Fruit fly (Drosophila melanogaster) whole organism, pupa: ENCODE data around the gene nompC.

ENCODE experiments used
- CG13204 ChIP-seq: fragments of 200-800 bp; sonication (Bioruptor generic); optimal IDR thresholded peaks from 2 replicates; lab custom pipeline; 2018; ENCODE audit warnings: missing biosample characterization, mild to moderate bottlenecking, missing genetic modification characterization, moderate library complexity
- CG14655 ChIP-seq: fragments of 200-800 bp; sonication (Bioruptor generic); optimal IDR thresholded peaks from 3 replicates; lab custom pipeline; 2017; ENCODE audit warnings: mild to moderate bottlenecking, missing biosample characterization, missing genetic modification reagents, missing genetic modification characterization
- Pif1B ChIP-seq: fragments of 200-800 bp; sonication (Bioruptor generic); optimal IDR thresholded peaks from 3 replicates; lab custom pipeline; 2016; ENCODE audit warnings: missing biosample characterization, missing genetic modification characterization
- fd96Ca ChIP-seq: fragments of 200-800 bp; sonication (Bioruptor generic); IDR thresholded peaks from 3 replicates; pipeline ENCODE4 v1.3.6; 2022; ENCODE audit warnings: missing biosample characterization, missing genetic modification characterization

DNA sequence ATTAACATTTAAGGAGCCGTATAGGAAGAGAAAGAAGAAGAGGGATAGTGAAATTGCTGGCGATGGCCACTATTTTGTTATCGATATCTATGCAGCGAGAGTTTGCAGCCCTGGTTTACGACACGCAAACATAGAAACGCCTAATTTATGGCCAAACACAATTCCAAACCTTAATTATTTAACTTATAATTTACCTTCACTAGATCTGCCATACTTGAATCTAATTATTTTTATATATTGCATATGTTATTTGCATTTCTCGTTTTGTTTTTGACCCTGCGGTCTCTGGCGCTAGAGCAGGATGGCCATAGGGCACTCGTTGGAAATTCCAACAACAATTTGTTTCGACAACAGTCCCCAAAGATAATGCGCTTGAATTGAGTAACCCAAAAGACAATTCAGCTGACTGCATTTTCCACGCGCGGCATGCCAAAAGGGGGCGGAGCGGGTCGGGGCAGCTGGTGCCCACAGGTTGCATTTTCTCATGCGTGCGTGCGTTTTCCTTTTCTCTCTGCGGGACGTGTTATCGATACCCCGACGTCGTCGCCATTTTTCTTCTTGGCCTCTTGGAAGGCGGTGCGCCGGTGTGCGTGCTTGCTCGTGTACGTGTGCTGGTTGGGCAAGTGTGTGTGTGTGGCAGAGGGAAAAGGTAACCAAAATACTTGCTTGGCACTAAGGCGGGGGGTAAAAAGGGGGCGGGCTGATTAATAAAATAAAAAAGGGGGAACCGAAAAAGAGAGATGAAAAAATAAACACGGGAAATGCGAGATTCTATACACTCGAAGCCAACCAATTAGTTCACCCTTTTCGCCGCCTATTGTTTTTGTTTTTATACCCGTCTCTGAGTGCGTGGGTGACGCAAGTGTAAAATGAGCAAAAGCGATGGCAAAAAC is 20.8 kb upstream of the nompC start:
- TF ChIP-seq fd96Ca (GFP tag; lab: Robert Waterston, UW) (peak; percentile 95), CG13204 (GFP tag; lab: Kevin White, UChicago) (peak; percentile 60), Pif1B (GFP tag; lab: Kevin White, UChicago) (peak; percentile 52), CG14655 (GFP tag; lab: Kevin White, UChicago) (no peak)
